Worm (Caenorhabditis elegans): ENCODE measurements around the gene spot-1.

DNA sequence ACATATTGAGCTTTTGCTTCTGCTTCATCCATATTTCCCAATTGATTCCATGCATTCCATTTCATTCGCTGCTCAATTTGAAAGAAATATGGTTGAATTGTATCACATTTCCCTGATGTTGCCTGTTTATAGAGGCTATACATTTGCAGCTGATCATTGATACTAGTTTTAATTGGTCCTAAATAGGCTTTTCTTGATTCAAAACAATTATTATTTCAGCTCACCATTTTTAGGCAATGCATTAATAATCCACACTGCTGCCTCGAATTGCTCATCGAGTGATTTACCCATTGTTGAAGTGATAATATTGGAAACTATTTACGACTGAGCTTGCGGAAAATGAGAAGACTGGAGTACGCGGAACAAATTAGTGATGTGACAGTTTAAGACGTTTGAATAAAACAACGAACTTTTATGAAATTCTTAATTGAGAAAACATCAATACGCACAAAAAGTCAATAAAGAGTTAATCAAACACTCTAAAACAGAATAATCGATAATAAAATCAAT is 31.6 kb upstream of the spot-1 start, which contains the start of gene acbp-4:
- TF ChIP-seq ceh-2 (tag; optimal IDR thresholded peaks at IDR 0.05) (no peak), pag-3 (tag; optimal IDR thresholded peaks at IDR 0.05; ENCODE audit: borderline replicate concordance) (no peak), ceh-6 (GFP tag; optimal IDR thresholded peaks at IDR 0.05) (no peak), tbx-2 (tag; optimal IDR thresholded peaks at IDR 0.05) (no peak), ama-1 (optimal IDR thresholded peaks at IDR 0.05) (no peak), ref-2 (tag; optimal IDR thresholded peaks at IDR 0.05) (no peak), ceh-48 (tag; optimal IDR thresholded peaks at IDR 0.05) (no peak), fkh-10 (GFP tag; optimal IDR thresholded peaks at IDR 0.05) (no peak), ahr-1 (tag; optimal IDR thresholded peaks at IDR 0.05) (no peak), dmd-4 (tag; optimal IDR thresholded peaks at IDR 0.05; ENCODE audit: borderline replicate concordance) (no peak), pqm-1 (tag; optimal IDR thresholded peaks at IDR 0.05) (no peak), Y22D7AL.16 (tag; optimal IDR thresholded peaks at IDR 0.05) (no peak), ets-4 (tag; optimal IDR thresholded peaks at IDR 0.05) (no peak), nfya-1 (tag; optimal IDR thresholded peaks at IDR 0.05) (no peak)

Data from whole organism, late embryonic.